Worm (Caenorhabditis elegans) whole organism, dauer: Measurements from ENCODE around the gene nhx-5.

Source experiments
- unc-62 ChIP-seq: sonication (generic microtip); optimal IDR thresholded peaks from 2 replicates; lab custom pipeline; 2017; ENCODE audit warnings: missing biosample characterization, missing genetic modification reagents, missing genetic modification characterization

nhx-5 gene

DNA sequence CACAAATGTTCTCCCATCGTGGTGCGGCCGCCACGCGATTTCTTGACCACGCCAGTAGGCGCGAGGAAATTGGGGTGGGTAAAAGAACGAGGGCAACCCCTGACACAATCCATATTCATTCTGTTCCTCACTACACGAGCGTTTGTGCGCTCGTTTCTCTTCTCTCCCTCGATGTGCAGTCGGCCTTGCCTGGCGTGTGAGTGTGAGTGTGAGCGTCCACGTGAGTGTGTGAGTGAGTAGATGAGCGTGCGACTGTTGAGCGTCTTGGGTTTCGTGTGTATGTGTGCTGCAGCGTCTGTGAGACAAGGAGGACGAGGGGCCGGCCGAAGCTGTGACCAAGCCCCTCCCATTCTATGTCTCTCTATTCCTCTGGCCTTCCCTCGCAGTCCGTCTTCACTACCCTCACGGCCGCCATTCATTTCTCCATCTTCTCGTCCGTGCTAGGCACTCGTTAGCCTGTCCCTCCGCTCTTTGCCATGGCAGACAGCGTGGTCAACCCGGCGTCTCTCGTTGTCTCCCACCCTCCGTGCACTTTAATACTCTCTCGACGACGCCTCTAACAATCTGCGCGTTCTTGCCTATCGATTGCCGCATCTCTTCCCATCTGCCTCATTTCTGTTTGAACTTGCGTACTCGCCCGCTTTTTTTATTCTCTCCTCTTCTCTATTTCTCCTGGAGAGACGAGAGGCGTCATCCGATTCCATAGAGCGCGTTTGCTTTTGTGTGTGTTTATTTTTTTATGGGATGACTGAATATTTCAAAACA lies 8.2 kb upstream of the nhx-5 start:
- peak; percentile 41 for TF ChIP-seq unc-62 (GFP tag; lab: Kevin White, UChicago)

DNA sequence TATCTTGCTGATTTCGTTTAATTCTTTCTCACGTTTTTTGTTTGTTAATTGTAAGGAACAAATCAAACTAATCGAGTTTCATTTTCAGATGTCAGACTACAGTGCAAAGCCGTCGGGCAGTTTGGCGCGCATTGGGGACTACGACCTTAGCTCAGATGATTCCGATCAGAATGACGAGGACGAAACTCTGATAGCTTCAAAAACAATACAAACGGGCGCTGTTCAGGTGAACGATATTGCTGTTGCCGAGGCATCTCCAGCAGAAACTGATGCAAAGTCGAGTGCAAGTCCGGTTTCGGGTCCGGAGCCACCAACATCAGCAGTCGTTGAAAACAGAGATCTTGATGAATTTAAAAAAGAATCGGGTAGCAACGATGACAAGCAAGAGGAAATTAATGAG lies 7.6 kb upstream of the nhx-5 start, which contains the start of gene bet-2:
Gene bet-2, plus strand, starts transcription at position 89 of the 400 bp plus-strand sequence.
- no peak for TF ChIP-seq unc-62 (GFP tag; lab: Kevin White, UChicago)

- no peak for TF ChIP-seq unc-62 (GFP tag; lab: Kevin White, UChicago)
Measured at ce11 chrX:10576410-10576809, 343 bp upstream of the nhx-5 start.

DNA sequence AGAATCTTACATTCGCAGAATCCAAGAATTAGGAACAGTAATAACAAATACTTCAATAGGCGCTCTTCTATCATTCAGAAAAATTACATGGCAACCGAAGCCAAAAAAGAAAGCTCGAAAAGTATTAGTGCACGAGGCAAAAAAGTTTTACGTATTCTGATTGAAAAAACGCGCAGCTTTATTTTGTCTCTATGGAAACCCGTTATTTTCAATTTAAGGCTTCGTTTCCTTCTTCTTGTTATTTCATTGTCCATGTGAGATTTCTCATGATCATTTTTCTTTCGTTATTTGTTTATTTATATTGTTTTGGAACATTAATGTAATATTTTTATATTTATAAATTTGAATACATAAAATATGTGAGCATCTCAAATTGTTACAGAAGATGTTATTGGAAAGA lies 12.7 kb downstream of the nhx-5 start, which contains the start of gene F57C7.4:
Gene F57C7.4, minus strand, starts transcription at position 101 of the 400 bp plus-strand sequence.
- TF ChIP-seq unc-62 (GFP tag; lab: Kevin White, UChicago), result no peak

DNA sequence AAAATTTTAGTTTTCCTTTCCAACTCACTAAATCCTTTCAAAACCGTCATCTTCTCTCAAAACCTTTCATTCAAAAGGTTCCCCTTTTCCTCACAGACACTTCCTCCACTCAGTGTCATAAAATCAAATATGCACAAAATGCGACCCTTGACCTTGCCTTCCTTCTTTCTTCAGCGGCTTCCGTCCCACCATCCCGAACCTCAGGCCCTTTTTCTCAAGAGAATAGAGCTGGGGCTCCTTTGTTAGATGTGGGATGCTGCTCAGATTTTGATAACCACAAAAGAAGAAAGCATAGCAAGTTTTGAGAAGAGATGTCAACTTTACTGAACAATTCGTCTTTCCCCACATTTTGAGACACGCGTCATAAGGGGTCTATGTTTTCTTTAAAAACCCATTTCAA lies 14.0 kb downstream of the nhx-5 start:
- TF ChIP-seq unc-62 (GFP tag; lab: Kevin White, UChicago), result no peak

DNA sequence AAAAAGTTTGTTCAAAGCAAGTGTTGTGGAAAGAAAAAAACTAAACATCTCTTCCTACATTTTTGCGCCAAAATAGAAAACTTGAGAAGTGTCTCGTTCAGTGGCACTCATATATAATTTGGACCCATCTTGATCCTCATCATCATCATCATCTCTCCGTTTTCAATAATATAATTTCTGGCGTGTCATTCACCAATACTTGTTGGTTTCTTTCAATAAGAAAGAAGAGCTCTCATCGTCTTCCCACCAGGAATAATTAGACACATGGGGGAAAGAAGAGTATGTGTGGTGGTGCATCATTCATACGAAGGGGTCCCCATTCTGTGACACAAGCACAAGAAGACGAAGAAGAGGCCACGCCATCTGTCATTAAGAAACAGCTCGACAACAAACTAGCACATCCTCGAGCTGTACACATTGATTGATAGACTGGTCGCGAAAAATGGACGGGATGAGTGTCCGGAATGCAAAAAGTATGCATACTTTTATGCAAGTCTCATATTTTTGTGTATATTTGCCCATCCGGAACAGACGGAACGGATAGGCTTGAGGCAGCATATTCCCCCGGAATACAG lies 14.5 kb downstream of the nhx-5 start:
- no peak for TF ChIP-seq unc-62 (GFP tag; lab: Kevin White, UChicago)

DNA sequence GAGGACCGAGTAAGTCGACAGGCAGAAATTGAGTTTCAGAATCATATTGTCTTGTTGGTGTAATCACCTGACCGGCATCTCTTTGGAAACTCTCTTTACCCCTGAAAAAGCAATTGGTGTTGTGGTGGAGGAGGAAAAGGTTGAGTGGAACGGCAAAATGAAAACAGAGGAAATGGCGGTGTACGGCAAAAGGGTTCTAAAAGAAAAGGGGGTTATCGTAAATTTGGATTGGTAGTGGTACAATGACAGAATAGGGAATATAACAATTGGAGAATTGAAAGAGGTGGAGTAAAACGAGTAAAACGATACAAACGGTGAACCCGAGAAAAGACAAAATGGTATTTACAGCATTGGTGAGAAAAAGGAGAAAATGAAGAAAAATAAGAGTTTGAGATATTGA lies 16.5 kb downstream of the nhx-5 start, which contains the start of gene sdn-1:
Gene sdn-1, minus strand, starts transcription at position 101 of the 400 bp plus-strand sequence.
- no peak for TF ChIP-seq unc-62 (GFP tag; lab: Kevin White, UChicago)

- TF ChIP-seq unc-62 (GFP tag; lab: Kevin White, UChicago), result no peak
Measured at ce11 chrX:10593756-10594376, 17.1 kb downstream of the nhx-5 start.

ce11 chrX:10594701-10595421 lies 18.1 kb downstream of the nhx-5 start:
- TF ChIP-seq unc-62 (GFP tag; lab: Kevin White, UChicago), result no peak

- TF ChIP-seq unc-62 (GFP tag; lab: Kevin White, UChicago), result no peak
Measured at ce11 chrX:10596420-10596907, 19.7 kb downstream of the nhx-5 start.

- no peak for TF ChIP-seq unc-62 (GFP tag; lab: Kevin White, UChicago)
Measured at ce11 chrX:10597554-10598191, 20.9 kb downstream of the nhx-5 start.

DNA sequence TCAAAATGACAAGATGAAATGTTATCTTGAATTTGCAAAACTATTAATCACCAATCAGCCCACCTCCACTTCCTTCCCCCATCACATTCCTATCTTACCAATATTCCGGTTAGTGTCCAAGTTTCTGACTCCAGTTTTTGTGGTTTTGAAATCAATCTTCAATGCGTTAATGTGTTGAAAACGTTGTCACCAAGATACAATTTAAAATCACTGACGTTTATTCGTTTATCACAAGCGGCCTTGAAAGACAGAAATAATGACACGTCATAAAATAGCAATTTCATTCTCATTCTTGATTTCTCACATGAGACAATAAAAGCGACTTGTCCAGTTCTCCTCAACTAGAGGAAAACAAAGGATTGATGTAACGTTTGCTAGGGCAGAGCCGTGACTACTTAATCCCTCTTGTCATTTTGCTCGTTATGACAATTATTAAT lies 23.0 kb downstream of the nhx-5 start:
- no peak for TF ChIP-seq unc-62 (GFP tag; lab: Kevin White, UChicago)

ce11 chrX:10604386-10604785 lies 27.6 kb downstream of the nhx-5 start, which contains the start of gene flp-19:
TSS of gene flp-19 (plus strand) at chrX:10604686.
- TF ChIP-seq unc-62 (GFP tag; lab: Kevin White, UChicago), result no peak

DNA sequence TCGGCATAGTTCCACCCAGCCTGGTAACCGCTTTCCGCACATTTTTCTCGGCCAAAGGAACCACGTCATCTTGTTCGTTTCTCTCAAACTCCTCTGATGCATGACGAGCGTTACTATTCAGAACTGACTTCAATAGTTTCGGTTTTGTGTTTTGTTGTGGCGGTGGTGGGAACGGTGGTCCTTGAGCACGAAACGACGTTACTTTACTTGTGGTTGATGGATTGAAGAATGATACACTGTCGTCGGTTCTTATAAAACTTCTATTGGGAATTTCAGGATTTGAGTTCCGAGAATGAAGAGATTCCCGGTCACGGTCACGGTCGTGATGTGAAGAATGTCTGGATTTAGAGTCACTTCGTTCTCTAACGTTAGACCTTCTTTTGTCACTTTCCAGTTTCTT lies 33.1 kb downstream of the nhx-5 start:
- TF ChIP-seq unc-62 (GFP tag; lab: Kevin White, UChicago), result no peak

- TF ChIP-seq unc-62 (GFP tag; lab: Kevin White, UChicago), result no peak
Measured at ce11 chrX:10612355-10612754, 35.6 kb downstream of the nhx-5 start.
